Fruit fly (Drosophila melanogaster) whole organism, embryonic: ENCODE results near the gene Ubqn.

Experiments
- Ada2b ChIP-seq: fragments of 200-800 bp; sonication (Bioruptor generic); IDR thresholded peaks from 2 replicates; pipeline ENCODE4 v1.3.6; 2022; ENCODE audit warnings: missing biosample characterization, missing genetic modification characterization
- Atf6 ChIP-seq: fragments of 200-800 bp; sonication (Bioruptor generic); IDR thresholded peaks from 2 replicates; pipeline ENCODE4 v1.3.6; 2022; ENCODE audit warnings: missing biosample characterization, missing genetic modification characterization
- C15 ChIP-seq: fragments of 200-800 bp; sonication (Bioruptor generic); IDR thresholded peaks from 3 replicates; pipeline ENCODE4 v1.3.6; 2022; ENCODE audit warnings: missing biosample characterization, missing genetic modification characterization
- CG1024 ChIP-seq: fragments of 200-800 bp; sonication (Bioruptor generic); IDR thresholded peaks from 2 replicates; pipeline ENCODE4 v1.3.6; 2022; ENCODE audit warnings: missing biosample characterization, missing genetic modification characterization
- CG14710 ChIP-seq: fragments of 200-800 bp; sonication (Bioruptor generic); optimal IDR thresholded peaks from 3 replicates; lab custom pipeline; 2019; ENCODE audit warnings: missing biosample characterization, mild to moderate bottlenecking, missing genetic modification characterization, moderate library complexity
- CG15269 ChIP-seq: fragments of 200-800 bp; sonication (Bioruptor generic); optimal IDR thresholded peaks from 2 replicates; lab custom pipeline; 2018; ENCODE audit warnings: missing biosample characterization, mild to moderate bottlenecking, missing genetic modification characterization, moderate library complexity
- CG16813 ChIP-seq: fragments of 200-800 bp; sonication (Bioruptor generic); IDR thresholded peaks from 3 replicates; pipeline ENCODE4 v1.3.6; 2022; ENCODE audit warnings: missing biosample characterization, missing genetic modification characterization; ENCODE audit not compliant: partially characterized antibody
- CG18764 ChIP-seq: fragments of 200-800 bp; sonication (Bioruptor generic); optimal IDR thresholded peaks from 3 replicates; lab custom pipeline; 2016; ENCODE audit warnings: missing biosample characterization, missing genetic modification characterization
- CG32767 ChIP-seq: fragments of 200-800 bp; sonication (Bioruptor generic); IDR thresholded peaks from 2 replicates; pipeline ENCODE4 v1.3.6; 2022; ENCODE audit warnings: missing biosample characterization, missing genetic modification characterization
- CG34376 ChIP-seq: fragments of 200-800 bp; sonication (Bioruptor generic); optimal IDR thresholded peaks from 2 replicates; lab custom pipeline; 2018; ENCODE audit warnings: missing biosample characterization, mild to moderate bottlenecking, missing genetic modification characterization
- CG4424 ChIP-seq: fragments of 200-800 bp; sonication (Bioruptor generic); optimal IDR thresholded peaks from 3 replicates; lab custom pipeline; 2016; ENCODE audit warnings: missing biosample characterization, missing genetic modification characterization
- CG4617 ChIP-seq: fragments of 200-800 bp; sonication (Bioruptor generic); optimal IDR thresholded peaks from 3 replicates; lab custom pipeline; 2016; ENCODE audit warnings: missing biosample characterization, missing genetic modification characterization, borderline replicate concordance
- CG4730 ChIP-seq: fragments of 200-800 bp; sonication (Bioruptor generic); IDR thresholded peaks from 2 replicates; pipeline ENCODE4 v1.3.6; 2022; ENCODE audit warnings: missing biosample characterization, missing genetic modification characterization
- CG5180 ChIP-seq: fragments of 200-800 bp; sonication (Bioruptor generic); optimal IDR thresholded peaks from 3 replicates; lab custom pipeline; 2017; ENCODE audit warnings: missing biosample characterization, missing genetic modification characterization, mild to moderate bottlenecking, moderate library complexity, missing genetic modification reagents
- CG8478 ChIP-seq: fragments of >200 bp; optimal IDR thresholded peaks from 2 replicates; lab custom pipeline; 2018
- CG9609 ChIP-seq: fragments of 200-800 bp; sonication (Bioruptor generic); optimal IDR thresholded peaks from 3 replicates; lab custom pipeline; 2016; ENCODE audit warnings: missing biosample characterization, missing genetic modification characterization
- CG9932 ChIP-seq: fragments of 200-800 bp; sonication (Bioruptor generic); IDR thresholded peaks from 2 replicates; pipeline ENCODE4 v1.3.6; 2022; ENCODE audit warnings: missing biosample characterization, missing genetic modification characterization
- CoRest ChIP-seq: fragments of 200-800 bp; sonication (Bioruptor generic); optimal IDR thresholded peaks from 3 replicates; lab custom pipeline; 2018; ENCODE audit warnings: missing biosample characterization, mild to moderate bottlenecking, missing genetic modification characterization, moderate library complexity
- Deaf1 ChIP-seq: fragments of 200-800 bp; optimal IDR thresholded peaks from 3 replicates; lab custom pipeline; 2019; ENCODE audit warnings: missing biosample characterization, mild to moderate bottlenecking, missing genetic modification characterization, moderate library complexity
- Drgx ChIP-seq: fragments of 200-800 bp; sonication (Bioruptor generic); IDR thresholded peaks from 2 replicates; pipeline ENCODE4 v1.3.6; 2022; ENCODE audit warnings: missing biosample characterization, missing genetic modification characterization
- E2f2 ChIP-seq: fragments of 200-800 bp; sonication (Bioruptor generic); IDR thresholded peaks from 2 replicates; pipeline ENCODE4 v1.3.6; 2022; ENCODE audit warnings: missing biosample characterization, missing genetic modification characterization
- Fer2 ChIP-seq: fragments of 200-800 bp; sonication (Bioruptor generic); optimal IDR thresholded peaks from 2 replicates; lab custom pipeline; 2018; ENCODE audit warnings: missing biosample characterization, mild to moderate bottlenecking, missing genetic modification characterization, moderate library complexity
- Gsc ChIP-seq: fragments of 200-800 bp; sonication (Bioruptor generic); IDR thresholded peaks from 2 replicates; pipeline ENCODE4 v1.3.6; 2022; ENCODE audit warnings: missing biosample characterization, missing genetic modification characterization
- Gug ChIP-seq: fragments of 200-800 bp; sonication (Bioruptor generic); IDR thresholded peaks from 4 replicates; pipeline ENCODE4 v1.3.6; 2022; ENCODE audit warnings: missing biosample characterization, missing genetic modification characterization
- HmgD ChIP-seq: fragments of 200-800 bp; sonication (Bioruptor generic); optimal IDR thresholded peaks from 3 replicates; lab custom pipeline; 2016; ENCODE audit warnings: missing biosample characterization, missing genetic modification characterization
- Hsf ChIP-seq: fragments of 200-800 bp; sonication (Bioruptor generic); optimal IDR thresholded peaks from 3 replicates; lab custom pipeline; 2016; ENCODE audit warnings: missing biosample characterization, missing genetic modification characterization
- Neu2 ChIP-seq: fragments of 200-800 bp; sonication (Bioruptor generic); optimal IDR thresholded peaks from 3 replicates; lab custom pipeline; 2016; ENCODE audit warnings: missing biosample characterization, missing genetic modification characterization, borderline replicate concordance
- Trl ChIP-seq, 3 experiments: fragments of >200 bp in 2 of 3; fragments of 200-800 bp in 1 of 3; sonication (Bioruptor generic) in 1 of 3; optimal IDR thresholded peaks; 2 replicates in 1 of 3; 3 replicates in 2 of 3; lab custom pipeline; 2016 to 2017; ENCODE audit warnings: missing biosample characterization in 1 of 3, missing genetic modification characterization in 1 of 3
- Usf ChIP-seq: fragments of 200-800 bp; sonication (Bioruptor generic); optimal IDR thresholded peaks from 2 replicates; lab custom pipeline; 2017; ENCODE audit warnings: missing genotype, missing biosample characterization, missing genetic modification characterization
- chinmo ChIP-seq: fragments of 200-800 bp; sonication (Bioruptor generic); IDR thresholded peaks from 4 replicates; pipeline ENCODE4 v1.3.6; 2022; ENCODE audit warnings: missing biosample characterization, missing genetic modification characterization; ENCODE audit not compliant: partially characterized antibody
- corto ChIP-seq: fragments of 200-800 bp; sonication (Bioruptor generic); optimal IDR thresholded peaks from 2 replicates; lab custom pipeline; 2016; ENCODE audit warnings: missing biosample characterization, mild to moderate bottlenecking, missing genetic modification characterization, moderate library complexity
- croc ChIP-seq: fragments of 200-800 bp; sonication (Bioruptor generic); conservative IDR thresholded peaks from 3 replicates; pipeline ENCODE4 v1.3.6; 2022; ENCODE audit warnings: missing biosample characterization, missing genetic modification characterization
- crol ChIP-seq: fragments of 200-800 bp; sonication (Bioruptor generic); IDR thresholded peaks from 2 replicates; pipeline ENCODE4 v1.3.6; 2022; ENCODE audit warnings: missing biosample characterization, missing genetic modification characterization
- cwo ChIP-seq: fragments of 200-800 bp; sonication (Bioruptor generic); optimal IDR thresholded peaks from 3 replicates; lab custom pipeline; 2017; ENCODE audit warnings: missing biosample characterization, missing genetic modification characterization, mild to moderate bottlenecking, moderate library complexity, missing genetic modification reagents
- dm ChIP-seq: fragments of 200-800 bp; sonication (Bioruptor generic); optimal IDR thresholded peaks from 3 replicates; lab custom pipeline; 2016; ENCODE audit warnings: missing biosample characterization, missing genetic modification characterization
- emc ChIP-seq: fragments of 200-800 bp; sonication (Bioruptor generic); optimal IDR thresholded peaks from 2 replicates; lab custom pipeline; 2016; ENCODE audit warnings: missing biosample characterization, missing genetic modification characterization
- gcm ChIP-seq: fragments of 200-800 bp; sonication (Bioruptor generic); optimal IDR thresholded peaks from 2 replicates; lab custom pipeline; 2019; ENCODE audit warnings: missing biosample characterization, mild to moderate bottlenecking, missing genetic modification characterization, moderate library complexity
- h ChIP-seq: fragments of >200 bp; optimal IDR thresholded peaks from 2 replicates; lab custom pipeline; 2017
- insv ChIP-seq, 2 experiments: fragments of 200-800 bp; sonication (Bioruptor generic); optimal IDR thresholded peaks; 3 replicates each; lab custom pipeline; 2016 to 2018; ENCODE audit warnings: missing biosample characterization in 2 of 2, missing genetic modification characterization in 2 of 2
- ken ChIP-seq: fragments of 200-800 bp; sonication (Bioruptor generic); IDR thresholded peaks from 3 replicates; pipeline ENCODE4 v1.3.6; 2022; ENCODE audit warnings: missing biosample characterization, missing genetic modification characterization
- luna ChIP-seq: fragments of 200-800 bp; sonication (Bioruptor generic); optimal IDR thresholded peaks from 2 replicates; lab custom pipeline; 2016; ENCODE audit warnings: missing biosample characterization, missing genetic modification characterization
- mirr ChIP-seq: fragments of 200-800 bp; sonication (Bioruptor generic); optimal IDR thresholded peaks from 3 replicates; lab custom pipeline; 2018; ENCODE audit warnings: missing biosample characterization, mild to moderate bottlenecking, missing genetic modification characterization
- nau ChIP-seq: fragments of 200-800 bp; sonication (Bioruptor generic); optimal IDR thresholded peaks from 3 replicates; lab custom pipeline; 2017; ENCODE audit warnings: missing biosample characterization, mild to moderate bottlenecking, missing genetic modification characterization, missing genetic modification reagents
- oc ChIP-seq: fragments of 200-800 bp; sonication (Bioruptor generic); optimal IDR thresholded peaks from 2 replicates; lab custom pipeline; 2018; ENCODE audit warnings: missing biosample characterization, mild to moderate bottlenecking, missing genetic modification characterization, moderate library complexity
- otp ChIP-seq: fragments of 200-800 bp; sonication (Bioruptor generic); IDR thresholded peaks from 3 replicates; pipeline ENCODE4, ENCODE4 v1.3.6; 2022; ENCODE audit warnings: missing biosample characterization, missing genetic modification characterization
- ro ChIP-seq: fragments of 200-800 bp; sonication (Bioruptor generic); IDR thresholded peaks from 2 replicates; pipeline ENCODE4 v1.3.6; 2022; ENCODE audit warnings: missing biosample characterization, missing genetic modification characterization
- shn ChIP-seq: fragments of 200-800 bp; sonication (Bioruptor generic); optimal IDR thresholded peaks from 3 replicates; lab custom pipeline; 2016; ENCODE audit warnings: missing biosample characterization, missing genetic modification characterization
- sisA ChIP-seq: fragments of 200-800 bp; sonication (Bioruptor generic); IDR thresholded peaks from 2 replicates; pipeline ENCODE4 v1.3.6; 2022; ENCODE audit warnings: missing biosample characterization, missing genetic modification characterization
- slp2 ChIP-seq: fragments of 200-800 bp; sonication (Bioruptor generic); optimal IDR thresholded peaks from 2 replicates; lab custom pipeline; 2016; ENCODE audit warnings: missing biosample characterization, missing genetic modification characterization
- sob ChIP-seq: fragments of 200-800 bp; sonication (Bioruptor generic); IDR thresholded peaks from 2 replicates; pipeline ENCODE4 v1.3.6; 2022; ENCODE audit warnings: missing biosample characterization, missing genetic modification characterization
- stc ChIP-seq: fragments of 200-800 bp; sonication (Bioruptor generic); IDR thresholded peaks from 2 replicates; pipeline ENCODE4 v1.3.6; 2022; ENCODE audit warnings: missing biosample characterization, missing genetic modification characterization

The Ubqn gene

dm6 chrX:19712898-19713627, 29.5 kb downstream of the Ubqn start, which contains the start of gene meso18E (continued):
- TF ChIP-seq CG9609 (GFP tag; lab: Kevin White, UChicago) (no peak), CG14710 (tag; lab: Kevin White, UChicago) (no peak), dm (no peak), CG1024 (no peak), crol (GFP tag; lab: Robert Waterston, UW) (peak; percentile 91), shn (GFP tag; lab: Kevin White, UChicago) (no peak), mirr (no peak), CG8478 (lab: Kevin White, UChicago) (peak; percentile 68), Ada2b (GFP tag; lab: Robert Waterston, UW) (no peak), Atf6 (GFP tag; lab: Robert Waterston, UW) (no peak), slp2 (GFP tag; lab: Kevin White, UChicago) (no peak), nau (GFP tag; lab: Kevin White, UChicago) (no peak), Drgx (GFP tag; lab: Robert Waterston, UW) (no peak), Fer2 (tag; lab: Kevin White, UChicago) (no peak), Trl (optimal IDR thresholded peaks at IDR 0.05; lab: Kevin White, UChicago) (peak in 1 of 2 experiments; percentile 48), Trl (GFP tag; optimal IDR thresholded peaks at IDR 0.05; lab: Kevin White, UChicago) (no peak), emc (GFP tag; lab: Kevin White, UChicago) (no peak), CG32767 (GFP tag; lab: Robert Waterston, UW) (peak; percentile 19; the same call in 1 of the 2 replicates), CG15269 (tag; lab: Kevin White, UChicago) (no peak), sob (GFP tag; lab: Robert Waterston, UW) (no peak), insv (GFP tag; optimal IDR thresholded peaks at IDR 0.05; lab: Kevin White, UChicago) (no peak), CG34376 (GFP tag; lab: Kevin White, UChicago) (no peak), Gug (GFP tag; lab: Robert Waterston, UW) (no peak), CoRest (tag; lab: Kevin White, UChicago) (no peak), chinmo (GFP tag; lab: Robert Waterston, UW) (0 out of 4 replicates have a peak, but pooled peaks have one; percentile 7), ken (GFP tag; lab: Robert Waterston, UW) (no peak), otp (no peak), CG5180 (GFP tag; lab: Kevin White, UChicago) (peak; percentile 18), Usf (GFP tag; lab: Kevin White, UChicago) (no peak), CG18764 (no peak), CG4730 (GFP tag; lab: Robert Waterston, UW) (no peak), ro (GFP tag; lab: Robert Waterston, UW) (no peak), CG16813 (GFP tag; lab: Robert Waterston, UW) (no peak), Neu2 (GFP tag; lab: Kevin White, UChicago) (no peak), h (lab: Kevin White, UChicago) (no peak), sisA (GFP tag; lab: Robert Waterston, UW) (no peak), HmgD (GFP tag; lab: Kevin White, UChicago) (no peak), corto (GFP tag; lab: Kevin White, UChicago) (no peak), oc (tag; lab: Kevin White, UChicago) (no peak), croc (GFP tag; lab: Robert Waterston, UW) (no peak), stc (GFP tag; lab: Robert Waterston, UW) (no peak), Hsf (no peak), E2f2 (GFP tag; lab: Robert Waterston, UW) (no peak), C15 (GFP tag; lab: Robert Waterston, UW) (no peak), CG4617 (GFP tag; lab: Kevin White, UChicago) (no peak), CG4424 (no peak), CG9932 (no peak), luna (no peak), gcm (GFP tag; lab: Kevin White, UChicago) (no peak), cwo (GFP tag; lab: Kevin White, UChicago) (no peak), Deaf1 (tag; lab: Kevin White, UChicago) (peak; percentile 95), Gsc (no peak)
